Fruit fly (Drosophila melanogaster) whole organism, embryonic: Measurements from ENCODE around the gene Bem46.

Experiments
- BtbVII ChIP-seq: fragments of 200-800 bp; sonication (Bioruptor generic); optimal IDR thresholded peaks from 3 replicates; lab custom pipeline; 2017; ENCODE audit warnings: missing biosample characterization, mild to moderate bottlenecking, missing genetic modification characterization
- CG12071 ChIP-seq: fragments of 200-800 bp; sonication (Bioruptor generic); optimal IDR thresholded peaks from 3 replicates; lab custom pipeline; 2018; ENCODE audit warnings: missing biosample characterization, mild to moderate bottlenecking, missing genetic modification characterization
- CG12744 ChIP-seq: fragments of 200-800 bp; sonication (Bioruptor generic); optimal IDR thresholded peaks from 2 replicates; lab custom pipeline; 2016; ENCODE audit warnings: missing biosample characterization, missing genetic modification characterization
- CG13775 ChIP-seq: fragments of 200-800 bp; sonication (Bioruptor generic); optimal IDR thresholded peaks from 3 replicates; lab custom pipeline; 2017; ENCODE audit warnings: missing biosample characterization, mild to moderate bottlenecking, missing genetic modification characterization
- CG13894 ChIP-seq: fragments of 200-800 bp; sonication (Bioruptor generic); optimal IDR thresholded peaks from 3 replicates; lab custom pipeline; 2018; ENCODE audit warnings: missing biosample characterization, mild to moderate bottlenecking, missing genetic modification characterization, moderate library complexity
- CG14667 ChIP-seq: fragments of 200-800 bp; sonication (Bioruptor generic); IDR thresholded peaks from 2 replicates; pipeline ENCODE4 v1.3.6; 2022; ENCODE audit warnings: missing biosample characterization, missing genetic modification characterization
- CG16815 ChIP-seq: fragments of 200-800 bp; sonication (Bioruptor generic); optimal IDR thresholded peaks from 3 replicates; lab custom pipeline; 2017; ENCODE audit warnings: missing biosample characterization, mild to moderate bottlenecking, missing genetic modification characterization
- CG1792 ChIP-seq: fragments of 200-800 bp; sonication (Bioruptor generic); optimal IDR thresholded peaks from 2 replicates; lab custom pipeline; 2016; ENCODE audit warnings: missing biosample characterization, missing genetic modification characterization
- CG1832 ChIP-seq: fragments of 200-800 bp; sonication (Bioruptor generic); optimal IDR thresholded peaks from 2 replicates; lab custom pipeline; 2017; ENCODE audit warnings: missing biosample characterization, mild to moderate bottlenecking, missing genetic modification characterization, inconsistent platforms
- CG32532 ChIP-seq: fragments of 200-800 bp; sonication (Bioruptor generic); IDR thresholded peaks from 2 replicates; pipeline ENCODE4 v1.3.6; 2022; ENCODE audit warnings: missing biosample characterization, missing genetic modification characterization
- CG3281 ChIP-seq: fragments of 200-800 bp; sonication (Bioruptor generic); optimal IDR thresholded peaks from 3 replicates; lab custom pipeline; 2017; ENCODE audit warnings: missing biosample characterization, mild to moderate bottlenecking, missing genetic modification characterization
- CG4617 ChIP-seq: fragments of 200-800 bp; sonication (Bioruptor generic); optimal IDR thresholded peaks from 3 replicates; lab custom pipeline; 2016; ENCODE audit warnings: missing biosample characterization, missing genetic modification characterization, borderline replicate concordance
- CG5953 ChIP-seq: fragments of 200-800 bp; sonication (Bioruptor generic); IDR thresholded peaks from 2 replicates; pipeline ENCODE4 v1.3.6; 2022; ENCODE audit warnings: missing biosample characterization, missing genetic modification characterization
- CG8478 ChIP-seq: fragments of >200 bp; optimal IDR thresholded peaks from 2 replicates; lab custom pipeline; 2018
- CG9797 ChIP-seq: fragments of 200-800 bp; sonication (Bioruptor generic); optimal IDR thresholded peaks from 3 replicates; lab custom pipeline; 2018; ENCODE audit warnings: missing biosample characterization, mild to moderate bottlenecking, missing genetic modification characterization
- CG9876 ChIP-seq: fragments of 200-800 bp; sonication (Bioruptor generic); optimal IDR thresholded peaks from 2 replicates; lab custom pipeline; 2016; ENCODE audit warnings: missing biosample characterization, missing genetic modification characterization
- D19B ChIP-seq: fragments of 200-800 bp; sonication (Bioruptor generic); optimal IDR thresholded peaks from 2 replicates; lab custom pipeline; 2017; ENCODE audit warnings: missing biosample characterization, mild to moderate bottlenecking, missing genetic modification characterization
- HHEX ChIP-seq: fragments of 200-800 bp; sonication (Bioruptor generic); optimal IDR thresholded peaks from 3 replicates; lab custom pipeline; 2017; ENCODE audit warnings: missing biosample characterization, mild to moderate bottlenecking, missing genetic modification characterization, missing genetic modification reagents
- HLH3B ChIP-seq: fragments of 200-800 bp; sonication (Bioruptor generic); IDR thresholded peaks from 2 replicates; pipeline ENCODE4 v1.3.6; 2022; ENCODE audit warnings: missing biosample characterization, missing genetic modification characterization
- Hand ChIP-seq: fragments of 200-800 bp; sonication (Bioruptor generic); optimal IDR thresholded peaks from 2 replicates; lab custom pipeline; 2017; ENCODE audit warnings: mild to moderate bottlenecking, missing biosample characterization, missing genetic modification reagents, missing genetic modification characterization
- NfI ChIP-seq: fragments of 200-800 bp; sonication (Bioruptor generic); optimal IDR thresholded peaks from 3 replicates; lab custom pipeline; 2018; ENCODE audit warnings: missing biosample characterization, mild to moderate bottlenecking, missing genetic modification characterization, moderate library complexity
- Oli ChIP-seq: fragments of 200-800 bp; sonication (Bioruptor generic); optimal IDR thresholded peaks from 2 replicates; lab custom pipeline; 2018; ENCODE audit warnings: missing biosample characterization, mild to moderate bottlenecking, missing genetic modification characterization, moderate library complexity
- Opbp ChIP-seq: fragments of 200-800 bp; sonication (Bioruptor generic); IDR thresholded peaks from 3 replicates; pipeline ENCODE4 v1.3.6; 2022; ENCODE audit warnings: missing biosample characterization, missing genetic modification characterization; ENCODE audit not compliant: partially characterized antibody
- Ravus ChIP-seq: fragments of 200-800 bp; sonication (Bioruptor generic); IDR thresholded peaks from 2 replicates; pipeline ENCODE4 v1.3.6; 2022; ENCODE audit warnings: missing biosample characterization, missing genetic modification characterization
- Ssrp ChIP-seq: fragments of 200-800 bp; sonication (Bioruptor generic); optimal IDR thresholded peaks from 2 replicates; lab custom pipeline; 2018; ENCODE audit warnings: missing biosample characterization, mild to moderate bottlenecking, missing genetic modification characterization, moderate library complexity
- Vsx1 ChIP-seq: fragments of 200-800 bp; sonication (Bioruptor generic); optimal IDR thresholded peaks from 2 replicates; lab custom pipeline; 2017; ENCODE audit warnings: missing biosample characterization, mild to moderate bottlenecking, missing genetic modification characterization, missing genetic modification reagents
- ap ChIP-seq: fragments of 200-800 bp; sonication (Bioruptor generic); IDR thresholded peaks from 2 replicates; pipeline ENCODE4 v1.3.6; 2022; ENCODE audit warnings: missing biosample characterization, missing genetic modification characterization
- az2 ChIP-seq: fragments of 200-800 bp; sonication (Bioruptor generic); optimal IDR thresholded peaks from 3 replicates; lab custom pipeline; 2016; ENCODE audit warnings: missing biosample characterization, missing genetic modification characterization
- bab2 ChIP-seq: fragments of 200-800 bp; sonication (Bioruptor generic); optimal IDR thresholded peaks from 2 replicates; lab custom pipeline; 2016; ENCODE audit warnings: missing biosample characterization, missing genetic modification characterization
- btn ChIP-seq: fragments of 200-800 bp; sonication (Bioruptor generic); optimal IDR thresholded peaks from 2 replicates; lab custom pipeline; 2016; ENCODE audit warnings: missing biosample characterization, missing genetic modification characterization
- caup ChIP-seq: fragments of 200-800 bp; sonication (Bioruptor generic); optimal IDR thresholded peaks from 3 replicates; lab custom pipeline; 2017; ENCODE audit warnings: missing biosample characterization, mild to moderate bottlenecking, missing genetic modification characterization, moderate library complexity; ENCODE audit not compliant: severe bottlenecking
- gcm2 ChIP-seq: fragments of 200-800 bp; sonication (Bioruptor generic); optimal IDR thresholded peaks from 2 replicates; lab custom pipeline; 2016; ENCODE audit warnings: missing biosample characterization, missing genetic modification characterization
- ken ChIP-seq: fragments of 200-800 bp; sonication (Bioruptor generic); IDR thresholded peaks from 3 replicates; pipeline ENCODE4 v1.3.6; 2022; ENCODE audit warnings: missing biosample characterization, missing genetic modification characterization
- klu ChIP-seq: fragments of 200-800 bp; sonication (Bioruptor generic); IDR thresholded peaks from 2 replicates; pipeline ENCODE4 v1.3.6; 2022; ENCODE audit warnings: missing biosample characterization, missing genetic modification characterization
- mld ChIP-seq: fragments of 200-800 bp; sonication (Bioruptor generic); IDR thresholded peaks from 3 replicates; pipeline ENCODE4 v1.3.6; 2022; ENCODE audit warnings: missing biosample characterization, missing genetic modification characterization; ENCODE audit not compliant: partially characterized antibody
- nerfin-1 ChIP-seq: fragments of 200-800 bp; sonication (Bioruptor generic); optimal IDR thresholded peaks from 3 replicates; lab custom pipeline; 2019; ENCODE audit warnings: missing biosample characterization, mild to moderate bottlenecking, missing genetic modification characterization, moderate library complexity
- nmo ChIP-seq: fragments of 200-800 bp; sonication (Bioruptor generic); optimal IDR thresholded peaks from 2 replicates; lab custom pipeline; 2018; ENCODE audit warnings: missing biosample characterization, mild to moderate bottlenecking, missing genetic modification characterization, moderate library complexity
- nom ChIP-seq: fragments of 200-800 bp; sonication (Bioruptor generic); optimal IDR thresholded peaks from 2 replicates; lab custom pipeline; 2017; ENCODE audit warnings: missing biosample characterization, missing genetic modification characterization, mild to moderate bottlenecking, moderate library complexity, missing genetic modification reagents
- pho ChIP-seq: fragments of 200-800 bp; sonication (Bioruptor generic); optimal IDR thresholded peaks from 2 replicates; lab custom pipeline; 2016; ENCODE audit warnings: missing biosample characterization, missing genetic modification characterization
- pita ChIP-seq: fragments of 200-800 bp; sonication (Bioruptor generic); optimal IDR thresholded peaks from 2 replicates; lab custom pipeline; 2017; ENCODE audit warnings: missing biosample characterization, mild to moderate bottlenecking, missing genetic modification characterization
- pnt ChIP-seq: fragments of 200-800 bp; sonication (Bioruptor generic); optimal IDR thresholded peaks from 3 replicates; lab custom pipeline; 2016; ENCODE audit warnings: missing biosample characterization, missing genetic modification characterization
- run ChIP-seq: fragments of 200-800 bp; sonication (Bioruptor generic); optimal IDR thresholded peaks from 3 replicates; lab custom pipeline; 2018; ENCODE audit warnings: missing biosample characterization, mild to moderate bottlenecking, missing genetic modification characterization
- sr ChIP-seq: fragments of 200-800 bp; sonication (Bioruptor generic); IDR thresholded peaks from 3 replicates; pipeline ENCODE4 v1.3.6; 2022; ENCODE audit warnings: missing biosample characterization, missing genetic modification characterization
- tll ChIP-seq, 2 experiments: fragments of 200-800 bp in 1 of 2; fragments of >200 bp in 1 of 2; sonication (Bioruptor generic) in 1 of 2; optimal IDR thresholded peaks; 2 replicates each; lab custom pipeline; 2017 to 2019; ENCODE audit warnings: missing biosample characterization in 2 of 2, missing genetic modification characterization in 2 of 2, mild to moderate bottlenecking in 1 of 2, moderate library complexity in 1 of 2
- tna ChIP-seq: fragments of 200-800 bp; sonication (Bioruptor generic); IDR thresholded peaks from 2 replicates; pipeline ENCODE4 v1.3.6; 2022; ENCODE audit warnings: missing biosample characterization, missing genetic modification characterization; ENCODE audit not compliant: partially characterized antibody
- ttk ChIP-seq: fragments of 200-800 bp; sonication (Bioruptor generic); IDR thresholded peaks from 2 replicates; pipeline ENCODE4 v2.1.2; 2022; ENCODE audit warnings: missing biosample characterization, missing genetic modification characterization
- usp ChIP-seq: fragments of >200 bp; optimal IDR thresholded peaks from 2 replicates; lab custom pipeline; 2017; ENCODE audit warnings: missing biosample characterization, missing genetic modification characterization
- vnd ChIP-seq: fragments of 200-800 bp; sonication (Bioruptor generic); IDR thresholded peaks from 3 replicates; pipeline ENCODE4 v1.3.6; 2022; ENCODE audit warnings: missing biosample characterization, missing genetic modification characterization; ENCODE audit not compliant: partially characterized antibody
- yki ChIP-seq: fragments of >200 bp; optimal IDR thresholded peaks from 3 replicates; lab custom pipeline; 2018
- zf30C ChIP-seq: fragments of 200-800 bp; sonication (Bioruptor generic); optimal IDR thresholded peaks from 3 replicates; lab custom pipeline; 2018; ENCODE audit warnings: missing biosample characterization, mild to moderate bottlenecking, missing genetic modification characterization
- zfh2 ChIP-seq: fragments of 200-800 bp; sonication (Bioruptor generic); optimal IDR thresholded peaks from 2 replicates; lab custom pipeline; 2016; ENCODE audit warnings: missing biosample characterization, missing genetic modification characterization

Gene Bem46

DNA sequence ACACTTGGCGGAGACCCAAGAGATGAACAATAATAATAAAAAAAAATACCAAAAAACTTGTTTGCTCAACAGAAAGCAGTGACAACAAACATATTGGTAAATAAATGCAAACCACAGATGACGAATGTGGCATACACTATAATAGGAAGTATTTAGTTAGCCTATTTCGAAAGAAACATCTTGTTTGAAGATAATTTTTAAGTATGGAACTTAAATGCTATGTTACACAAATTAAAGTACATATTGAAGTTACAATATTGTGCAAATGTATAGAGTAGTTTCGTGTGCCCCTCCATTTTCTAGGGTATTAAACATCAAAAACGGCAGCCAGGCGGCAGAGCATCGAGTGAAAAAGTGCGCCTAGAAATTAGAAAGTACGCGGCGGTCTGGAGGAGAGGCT lies 15.5 kb downstream of the Bem46 start (continued):
- TF ChIP-seq pnt (GFP tag; lab: Kevin White, UChicago) (no peak), HHEX (GFP tag; lab: Kevin White, UChicago) (peak; percentile 55), BtbVII (GFP tag; lab: Kevin White, UChicago) (peak; percentile 24), CG3281 (GFP tag; lab: Kevin White, UChicago) (no peak), mld (GFP tag; lab: Robert Waterston, UW) (no peak), CG5953 (peak; percentile 62), CG14667 (GFP tag; lab: Robert Waterston, UW) (no peak), ap (GFP tag; lab: Robert Waterston, UW) (no peak), CG12744 (no peak), pho (no peak), tll (GFP tag; optimal IDR thresholded peaks at IDR 0.05; lab: Kevin White, UChicago) (no peak), bab2 (GFP tag; lab: Kevin White, UChicago) (peak; percentile 59), nerfin-1 (tag; lab: Kevin White, UChicago) (peak; percentile 52), CG1792 (GFP tag; lab: Kevin White, UChicago) (no peak), run (tag; lab: Kevin White, UChicago) (peak; percentile 56), CG16815 (no peak), ken (GFP tag; lab: Robert Waterston, UW) (peak; percentile 46; the same call in 1 of the 3 replicates), Opbp (GFP tag; lab: Robert Waterston, UW) (no peak), tna (GFP tag; lab: Robert Waterston, UW) (no peak), CG9797 (GFP tag; lab: Kevin White, UChicago) (no peak), NfI (peak; percentile 26), gcm2 (GFP tag; lab: Kevin White, UChicago) (no peak), HLH3B (GFP tag; lab: Robert Waterston, UW) (peak; percentile 61), nom (GFP tag; lab: Kevin White, UChicago) (no peak), yki (lab: Kevin White, UChicago) (no peak), D19B (no peak), ttk (GFP tag; lab: Robert Waterston, UW) (peak; percentile 14; the same call in 1 of the 2 replicates), pita (GFP tag; lab: Kevin White, UChicago) (no peak), Hand (GFP tag; lab: Kevin White, UChicago) (no peak), CG9876 (GFP tag; lab: Kevin White, UChicago) (no peak), CG13894 (tag; lab: Kevin White, UChicago) (no peak), Ravus (GFP tag; lab: Robert Waterston, UW) (no peak), sr (GFP tag; lab: Robert Waterston, UW) (no peak), zf30C (GFP tag; lab: Kevin White, UChicago) (no peak), caup (GFP tag; lab: Kevin White, UChicago) (no peak), az2 (peak; percentile 17), usp (no peak), Ssrp (tag; lab: Kevin White, UChicago) (peak; percentile 50), CG32532 (GFP tag; lab: Robert Waterston, UW) (no peak), CG13775 (GFP tag; lab: Kevin White, UChicago) (no peak), btn (peak; percentile 30), Vsx1 (GFP tag; lab: Kevin White, UChicago) (no peak), vnd (GFP tag; lab: Robert Waterston, UW) (no peak), CG1832 (GFP tag; lab: Kevin White, UChicago) (no peak), nmo (GFP tag; lab: Kevin White, UChicago) (peak; percentile 63), zfh2 (GFP tag; lab: Kevin White, UChicago) (no peak), Oli (peak; percentile 63), klu (no peak), CG12071 (GFP tag; lab: Kevin White, UChicago) (peak; percentile 68), CG8478 (lab: Kevin White, UChicago) (no peak), CG4617 (GFP tag; lab: Kevin White, UChicago) (no peak)
